Worm (Caenorhabditis elegans) whole organism, young adult: ENCODE data around the gene sru-1.

ENCODE experiments used
- T07F8.4 ChIP-seq: sonication (generic microtip); optimal IDR thresholded peaks from 2 replicates; lab custom pipeline; 2016; ENCODE audit warnings: mild to moderate bottlenecking, missing genetic modification characterization, moderate library complexity, missing compliant biosample characterization
- ceh-58 ChIP-seq: fragments of 200-800 bp; sonication (Bioruptor generic); IDR thresholded peaks from 2 replicates; pipeline ENCODE4 v1.3.6; 2022; ENCODE audit warnings: missing genetic modification characterization, missing compliant biosample characterization
- dpl-1 ChIP-seq: fragments of 150-350 bp; optimal IDR thresholded peaks from 2 replicates; lab custom pipeline; 2014; ENCODE audit warnings: missing biosample characterization, missing genetic modification reagents, missing genetic modification characterization
- him-1 ChIP-seq: sonication (generic microtip); optimal IDR thresholded peaks from 2 replicates; lab custom pipeline; 2016; ENCODE audit warnings: missing genotype, missing genetic modification reagents, missing genetic modification characterization, missing compliant biosample characterization
- hmg-20 ChIP-seq: fragments of 200-800 bp; sonication (Bioruptor generic); IDR thresholded peaks from 2 replicates; pipeline ENCODE4 v1.3.6; 2022; ENCODE audit warnings: missing genetic modification reagents, missing genetic modification characterization, missing compliant biosample characterization
- lin-35 ChIP-seq, 3 experiments: fragments of 150-350 bp in 2 of 3; sonication (generic microtip) in 1 of 3; optimal IDR thresholded peaks; 2 replicates each; lab custom pipeline; 2014 to 2018; ENCODE audit warnings: missing biosample characterization in 3 of 3, missing genetic modification characterization in 3 of 3, missing genetic modification reagents in 3 of 3
- mcd-1 ChIP-seq: fragments of 200-800 bp; sonication (Bioruptor generic); IDR thresholded peaks from 2 replicates; pipeline ENCODE4 v1.3.6; 2022; ENCODE audit warnings: missing genetic modification reagents, missing genetic modification characterization, missing compliant biosample characterization

DNA sequence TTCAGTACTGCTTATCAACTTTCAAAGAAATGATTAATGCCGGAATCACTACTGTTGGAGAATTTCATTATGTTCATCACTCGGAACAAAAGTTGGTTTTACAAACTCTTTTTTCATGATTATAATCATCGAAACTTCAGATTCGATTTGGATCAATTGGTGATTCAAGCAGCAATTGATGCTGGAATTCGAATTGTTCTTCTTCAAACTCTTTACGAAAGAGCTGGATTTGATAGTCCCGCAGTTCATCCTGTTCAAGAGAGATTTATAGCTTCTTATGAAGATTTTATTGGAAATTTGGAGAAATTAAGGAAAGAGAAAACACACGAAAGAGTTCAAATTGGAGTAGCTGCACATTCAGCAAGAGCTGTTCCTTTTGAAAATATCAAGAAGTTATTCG is 36.6 kb upstream of the sru-1 start:
- TF ChIP-seq hmg-20 (GFP tag; lab: Robert Waterston, UW) (no peak), ceh-58 (GFP tag; lab: Robert Waterston, UW) (no peak), mcd-1 (GFP tag; lab: Robert Waterston, UW) (no peak), him-1 (tag; lab: Kevin White, UChicago) (no peak), T07F8.4 (tag; lab: Kevin White, UChicago) (no peak), dpl-1 (GFP tag; lab: Kevin White, UChicago) (no peak), lin-35 (GFP tag; optimal IDR thresholded peaks at IDR 0.05; lab: Kevin White, UChicago) (no peak)
